Fruit fly (Drosophila melanogaster): ENCODE measurements around the gene CG4887.

CG4887 gene

DNA sequence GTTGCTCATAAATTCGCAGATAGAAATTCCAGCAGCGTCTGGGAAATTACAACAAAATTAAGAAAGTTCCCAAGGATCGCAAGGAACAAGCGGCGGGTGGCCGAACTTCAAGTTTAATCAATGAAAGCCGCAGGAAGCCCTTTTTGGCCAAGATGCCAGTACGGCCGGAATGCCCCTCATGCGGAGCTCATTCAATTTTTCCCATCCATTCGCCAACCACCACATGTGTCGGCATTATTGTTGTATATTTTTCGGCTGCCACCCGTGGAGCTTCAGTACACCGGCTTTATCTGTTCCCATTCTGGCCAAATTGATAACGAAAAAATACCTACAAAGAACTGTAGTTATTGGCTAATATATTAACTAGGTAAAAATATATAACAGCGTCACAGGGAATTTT, 38.7 kb downstream of the CG4887 start:
- TF ChIP-seq Pif1B (GFP tag; optimal IDR thresholded peaks at IDR 0.05) (no peak), CG10348 (GFP tag; IDR thresholded peaks at IDR 0.05) (no peak), CG12605 (GFP tag; IDR thresholded peaks at IDR 0.05) (no peak), CG9948 (tag; optimal IDR thresholded peaks at IDR 0.05) (no peak), CG8159 (tag; optimal IDR thresholded peaks at IDR 0.05) (no peak)

dm6 chr2L:1213587-1213986, 40.8 kb downstream of the CG4887 start:
- TF ChIP-seq CG32121 (GFP tag; IDR thresholded peaks at IDR 0.05) (no peak), Snoo (tag; optimal IDR thresholded peaks at IDR 0.05) (no peak), CG14655 (GFP tag; optimal IDR thresholded peaks at IDR 0.05) (no peak), CG34367 (tag; optimal IDR thresholded peaks at IDR 0.05) (no peak), gl (tag; optimal IDR thresholded peaks at IDR 0.05) (no peak), Pif1A (GFP tag; optimal IDR thresholded peaks at IDR 0.05) (no peak), CG8159 (tag; optimal IDR thresholded peaks at IDR 0.05) (no peak), Ets98B (GFP tag; IDR thresholded peaks at IDR 0.05) (no peak), Pif1B (GFP tag; optimal IDR thresholded peaks at IDR 0.05) (no peak), CG15710 (tag; optimal IDR thresholded peaks at IDR 0.05) (no peak), CG9948 (tag; optimal IDR thresholded peaks at IDR 0.05) (no peak), D1 (tag; optimal IDR thresholded peaks at IDR 0.05) (no peak), EcR (GFP tag; optimal IDR thresholded peaks at IDR 0.05) (no peak), CG10348 (GFP tag; IDR thresholded peaks at IDR 0.05) (no peak)

DNA sequence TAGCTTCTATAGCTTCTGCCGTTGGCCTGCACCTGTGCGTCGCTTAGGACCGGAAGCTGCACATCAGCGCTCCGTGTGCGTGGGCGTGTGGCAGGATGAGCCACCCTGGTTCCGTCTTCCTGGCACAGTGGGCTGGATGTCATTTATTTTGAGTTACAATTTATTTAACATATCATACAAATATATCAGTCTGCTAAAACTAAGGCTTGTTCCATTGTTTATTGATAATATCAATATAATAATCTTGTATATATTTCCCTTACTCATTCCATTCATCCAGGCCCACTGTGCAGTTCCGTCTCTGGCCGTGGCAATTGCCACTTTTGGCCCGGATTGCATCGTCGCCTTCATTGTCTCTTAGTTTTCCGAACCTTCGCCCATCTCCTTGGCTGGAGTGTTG, 41.7 kb downstream of the CG4887 start:
- TF ChIP-seq CG32121 (GFP tag; IDR thresholded peaks at IDR 0.05) = no peak
- peak; percentile 14 for TF ChIP-seq CG8159 (tag; optimal IDR thresholded peaks at IDR 0.05)

DNA sequence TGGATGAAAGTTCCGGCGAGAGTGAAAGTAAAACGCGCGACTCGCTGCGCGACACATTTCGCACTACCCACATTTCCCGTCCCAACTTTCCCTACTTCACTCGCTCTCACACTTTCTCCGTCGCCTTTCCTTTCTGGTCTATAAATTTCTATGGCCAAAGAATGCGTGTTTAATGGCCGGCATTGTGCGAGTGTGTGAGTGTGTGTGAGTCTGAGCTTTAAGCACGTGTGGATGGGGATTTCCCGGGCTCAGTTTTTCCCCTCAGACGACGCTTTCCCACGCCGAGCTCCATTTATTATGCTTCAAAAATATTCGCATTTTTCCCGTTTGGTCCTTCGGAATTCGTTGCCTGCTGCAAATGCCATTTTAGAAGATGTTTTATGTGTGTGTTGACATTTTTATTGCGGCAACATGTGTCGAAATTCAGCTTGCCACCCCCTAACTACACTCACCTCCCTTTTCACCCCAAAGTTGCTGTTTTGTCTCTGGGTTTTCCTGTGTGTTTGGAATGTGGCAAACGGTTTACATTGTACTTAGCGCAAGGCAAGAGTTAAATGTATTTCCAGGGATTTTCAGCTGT, 44.3 kb downstream of the CG4887 start:
- TF ChIP-seq CG14655 (GFP tag; optimal IDR thresholded peaks at IDR 0.05) (no peak), gl (tag; optimal IDR thresholded peaks at IDR 0.05) (no peak)

DNA sequence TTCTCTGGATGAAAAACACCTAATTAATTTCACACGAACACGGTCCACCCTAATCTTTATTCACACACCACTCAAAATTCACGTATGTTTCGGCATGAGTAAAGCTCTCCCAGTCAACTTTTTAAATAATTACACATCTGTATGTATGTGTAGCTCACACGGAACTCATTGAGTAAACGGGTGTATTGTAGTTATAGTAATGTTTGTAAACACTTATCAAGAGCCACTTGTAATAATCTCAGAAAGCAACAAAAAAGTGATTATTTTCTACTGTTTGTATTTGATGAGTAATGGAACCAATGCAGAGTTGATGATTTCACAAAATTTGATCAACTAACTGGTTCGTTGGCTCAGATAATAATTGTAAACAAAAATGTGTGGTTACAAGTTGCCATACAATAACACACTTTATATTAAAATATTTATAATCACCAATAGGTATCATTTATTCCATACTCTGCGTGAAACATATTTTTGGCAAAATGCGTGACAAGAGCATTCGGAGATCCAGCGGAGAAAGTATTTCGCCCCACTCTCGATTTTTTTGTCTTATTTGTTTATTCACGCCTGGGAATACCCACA, 45.2 kb downstream of the CG4887 start:
- no peak for TF ChIP-seq EcR (GFP tag; optimal IDR thresholded peaks at IDR 0.05)
- TF ChIP-seq CG4496 (GFP tag; IDR thresholded peaks at IDR 0.05) = no peak
- no peak for TF ChIP-seq Ets98B (GFP tag; IDR thresholded peaks at IDR 0.05)
- no peak for TF ChIP-seq gl (tag; optimal IDR thresholded peaks at IDR 0.05)
- no peak for TF ChIP-seq CG9948 (tag; optimal IDR thresholded peaks at IDR 0.05)
- TF ChIP-seq CG34367 (tag; optimal IDR thresholded peaks at IDR 0.05) = no peak
- no peak for TF ChIP-seq CG15710 (tag; optimal IDR thresholded peaks at IDR 0.05)
- no peak for TF ChIP-seq Pif1B (GFP tag; optimal IDR thresholded peaks at IDR 0.05)
- no peak for TF ChIP-seq D1 (tag; optimal IDR thresholded peaks at IDR 0.05)
- TF ChIP-seq CG13204 (GFP tag; optimal IDR thresholded peaks at IDR 0.05) = no peak
- TF ChIP-seq CG17806 (tag; optimal IDR thresholded peaks at IDR 0.05) = no peak
- no peak for TF ChIP-seq rn (GFP tag; IDR thresholded peaks at IDR 0.05)
- no peak for TF ChIP-seq Snoo (tag; optimal IDR thresholded peaks at IDR 0.05)
- no peak for TF ChIP-seq CG14655 (GFP tag; optimal IDR thresholded peaks at IDR 0.05)
- TF ChIP-seq CG8159 (tag; optimal IDR thresholded peaks at IDR 0.05) = no peak

dm6 chr2L:1218475-1218874, 45.7 kb downstream of the CG4887 start:
- TF ChIP-seq CG17806 (tag; optimal IDR thresholded peaks at IDR 0.05) (no peak), Snoo (tag; optimal IDR thresholded peaks at IDR 0.05) (no peak), Ets98B (GFP tag; IDR thresholded peaks at IDR 0.05) (no peak), CG9948 (tag; optimal IDR thresholded peaks at IDR 0.05) (no peak), CG12605 (GFP tag; IDR thresholded peaks at IDR 0.05) (no peak), CG10348 (GFP tag; IDR thresholded peaks at IDR 0.05) (no peak), CG14655 (GFP tag; optimal IDR thresholded peaks at IDR 0.05) (no peak), CG15710 (tag; optimal IDR thresholded peaks at IDR 0.05) (no peak), CG34367 (tag; optimal IDR thresholded peaks at IDR 0.05) (no peak), Pif1B (GFP tag; optimal IDR thresholded peaks at IDR 0.05) (no peak), rn (GFP tag; IDR thresholded peaks at IDR 0.05) (no peak)

DNA sequence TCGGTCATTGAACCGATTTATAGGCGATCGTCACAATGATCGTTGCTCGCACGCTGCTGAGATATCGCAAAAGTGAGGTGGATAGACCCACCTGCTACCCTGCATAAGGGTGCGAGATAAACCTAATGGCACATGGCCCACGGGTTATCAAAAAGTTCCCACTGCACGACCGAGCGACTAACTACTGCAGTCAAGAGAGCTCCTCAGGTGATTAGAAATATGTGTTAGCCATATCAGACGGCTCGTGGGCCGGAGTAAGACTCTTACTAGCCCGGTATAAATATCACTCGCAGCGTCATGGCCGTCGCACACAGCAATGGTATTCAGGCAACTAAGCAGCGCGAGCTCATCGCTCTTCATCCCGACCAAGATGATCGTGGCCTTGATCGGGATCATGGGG, 46.2 kb downstream of the CG4887 start, which contains the start of gene CG42329:
Gene CG42329 (plus strand): TSS at position 301 of the 400 bp plus-strand sequence.
- no peak for TF ChIP-seq CG17806 (tag; optimal IDR thresholded peaks at IDR 0.05)
- TF ChIP-seq Snoo (tag; optimal IDR thresholded peaks at IDR 0.05) = no peak
- no peak for TF ChIP-seq CG13204 (GFP tag; optimal IDR thresholded peaks at IDR 0.05)
- no peak for TF ChIP-seq gl (tag; optimal IDR thresholded peaks at IDR 0.05)
- TF ChIP-seq rn (GFP tag; IDR thresholded peaks at IDR 0.05) = no peak
- no peak for TF ChIP-seq fd96Ca (GFP tag; IDR thresholded peaks at IDR 0.05)
- TF ChIP-seq CG8159 (tag; optimal IDR thresholded peaks at IDR 0.05) = no peak
- TF ChIP-seq CG32121 (GFP tag; IDR thresholded peaks at IDR 0.05) = no peak

Measured in whole organism, pupa.